Worm (Caenorhabditis elegans) whole organism, L2 larva: ENCODE measurements around the gene ced-9.
A peak's percentile ranks its signal among the peaks of the same experiment; 100 is the strongest.

Experiments used
- C34F6.9 ChIP-seq: fragments of 150-350 bp; optimal IDR thresholded peaks from 2 replicates; lab custom pipeline; 2014; ENCODE audit warnings: missing biosample characterization, missing genetic modification characterization
- F13H6.1 ChIP-seq: sonication (generic microtip); optimal IDR thresholded peaks from 2 replicates; lab custom pipeline; 2016; ENCODE audit warnings: missing genetic modification characterization, missing compliant biosample characterization
- Y55F3AM.14 ChIP-seq: fragments of 200-800 bp; sonication (Bioruptor generic); optimal IDR thresholded peaks from 2 replicates; lab custom pipeline; 2018; ENCODE audit warnings: mild to moderate bottlenecking, missing genetic modification characterization, missing compliant biosample characterization
- ZK546.5 ChIP-seq: sonication (generic microtip); optimal IDR thresholded peaks from 2 replicates; lab custom pipeline; 2017; ENCODE audit warnings: missing biosample characterization, missing genetic modification characterization
- alr-1 ChIP-seq: fragments of 150-350 bp; optimal IDR thresholded peaks from 2 replicates; lab custom pipeline; 2014; ENCODE audit warnings: missing biosample characterization, missing genetic modification characterization
- aly-2 ChIP-seq: fragments of 150-350 bp; optimal IDR thresholded peaks from 2 replicates; lab custom pipeline; 2014; ENCODE audit warnings: missing biosample characterization, missing genetic modification characterization
- ama-1 ChIP-seq: fragments of 150-350 bp; optimal IDR thresholded peaks from 2 replicates; lab custom pipeline; 2018; ENCODE audit warnings: inconsistent platforms
- blmp-1 ChIP-seq: sonication (generic microtip); optimal IDR thresholded peaks from 2 replicates; lab custom pipeline; 2017; ENCODE audit warnings: missing genetic modification characterization, mild to moderate bottlenecking, missing compliant biosample characterization, antibody characterized with exemption, moderate library complexity; ENCODE audit not compliant: insufficient read depth
- ceh-16 ChIP-seq: fragments of 150-350 bp; optimal IDR thresholded peaks from 2 replicates; lab custom pipeline; 2014; ENCODE audit warnings: missing biosample characterization, missing genetic modification characterization
- ceh-82 ChIP-seq: fragments of 150-350 bp; optimal IDR thresholded peaks from 2 replicates; lab custom pipeline; 2014; ENCODE audit warnings: missing biosample characterization, missing genetic modification characterization
- crh-2 ChIP-seq: sonication (generic microtip); optimal IDR thresholded peaks from 2 replicates; lab custom pipeline; 2017; ENCODE audit warnings: missing biosample characterization, missing genetic modification characterization
- dmd-4 ChIP-seq: sonication (generic microtip); optimal IDR thresholded peaks from 2 replicates; lab custom pipeline; 2017; ENCODE audit warnings: missing biosample characterization, missing genetic modification characterization
- egl-27 ChIP-seq: sonication (generic microtip); optimal IDR thresholded peaks from 3 replicates; lab custom pipeline; 2017; ENCODE audit warnings: missing biosample characterization, missing genetic modification reagents, missing genetic modification characterization
- elt-1 ChIP-seq: fragments of 150-350 bp; optimal IDR thresholded peaks from 2 replicates; lab custom pipeline; 2014; ENCODE audit warnings: missing biosample characterization, missing genetic modification characterization
- fos-1 ChIP-seq: fragments of 150-350 bp; optimal IDR thresholded peaks from 2 replicates; lab custom pipeline; 2014; ENCODE audit warnings: missing biosample characterization, missing genetic modification characterization
- gmeb-1 ChIP-seq: fragments of 150-350 bp; optimal IDR thresholded peaks from 2 replicates; lab custom pipeline; 2014; ENCODE audit warnings: missing biosample characterization, missing genetic modification characterization
- lin-11 ChIP-seq: fragments of 150-350 bp; sonication (generic microtip); optimal IDR thresholded peaks from 2 replicates; lab custom pipeline; 2014; ENCODE audit warnings: missing biosample characterization, missing genetic modification characterization, inconsistent platforms, mixed read lengths
- lin-13 ChIP-seq: fragments of 150-350 bp; optimal IDR thresholded peaks from 2 replicates; lab custom pipeline; 2014; ENCODE audit warnings: missing biosample characterization, missing genetic modification reagents, missing genetic modification characterization
- lin-39 ChIP-seq: fragments of 150-350 bp; optimal IDR thresholded peaks from 2 replicates; lab custom pipeline; 2014; ENCODE audit warnings: missing biosample characterization, missing genetic modification reagents, missing genetic modification characterization
- lsy-2 ChIP-seq, 2 experiments: fragments of 150-350 bp in 1 of 2; sonication (generic microtip) in 1 of 2; optimal IDR thresholded peaks; 2 replicates each; lab custom pipeline; 2014 to 2017; ENCODE audit warnings: missing biosample characterization in 2 of 2, missing genetic modification characterization in 2 of 2
- mab-5 ChIP-seq: fragments of 150-350 bp; optimal IDR thresholded peaks from 2 replicates; lab custom pipeline; 2014; ENCODE audit warnings: missing biosample characterization, missing genetic modification characterization
- mbf-1 ChIP-seq: sonication (generic microtip); optimal IDR thresholded peaks from 2 replicates; lab custom pipeline; 2017; ENCODE audit warnings: missing biosample characterization, missing genetic modification characterization
- mdl-1 ChIP-seq, 2 experiments: fragments of 150-350 bp in 1 of 2; sonication (generic microtip) in 1 of 2; optimal IDR thresholded peaks; 2 replicates each; lab custom pipeline; 2017; ENCODE audit warnings: missing biosample characterization in 2 of 2, missing genetic modification characterization in 2 of 2
- nhr-11 ChIP-seq: fragments of 150-350 bp; optimal IDR thresholded peaks from 2 replicates; lab custom pipeline; 2014; ENCODE audit warnings: missing biosample characterization, missing genetic modification characterization
- nhr-129 ChIP-seq: fragments of 150-350 bp; optimal IDR thresholded peaks from 2 replicates; lab custom pipeline; 2014; ENCODE audit warnings: missing biosample characterization, missing genetic modification characterization
- nhr-23 ChIP-seq: fragments of 150-350 bp; optimal IDR thresholded peaks from 2 replicates; lab custom pipeline; 2014; ENCODE audit warnings: missing biosample characterization, missing genetic modification reagents, missing genetic modification characterization
- nhr-237 ChIP-seq: fragments of 150-350 bp; optimal IDR thresholded peaks from 2 replicates; lab custom pipeline; 2014; ENCODE audit warnings: missing biosample characterization, missing genetic modification characterization
- nhr-6 ChIP-seq: fragments of 150-350 bp; optimal IDR thresholded peaks from 2 replicates; lab custom pipeline; 2014; ENCODE audit warnings: missing biosample characterization, missing genetic modification characterization
- peb-1 ChIP-seq: fragments of 150-350 bp; optimal IDR thresholded peaks from 2 replicates; lab custom pipeline; 2014; ENCODE audit warnings: missing biosample characterization, missing genetic modification characterization
- sem-4 ChIP-seq: fragments of 150-350 bp; optimal IDR thresholded peaks from 2 replicates; lab custom pipeline; 2014; ENCODE audit warnings: missing biosample characterization, missing genetic modification reagents, missing genetic modification characterization
- skn-1 ChIP-seq: sonication (generic microtip); optimal IDR thresholded peaks from 2 replicates; lab custom pipeline; 2017; ENCODE audit warnings: missing biosample characterization, missing genetic modification characterization
- sma-3 ChIP-seq: sonication (generic microtip); optimal IDR thresholded peaks from 2 replicates; lab custom pipeline; 2016; ENCODE audit warnings: missing genetic modification reagents, missing genetic modification characterization, missing compliant biosample characterization
- sma-9 ChIP-seq, 2 experiments: fragments of 150-350 bp in 1 of 2; sonication (generic microtip) in 1 of 2; optimal IDR thresholded peaks; 2 replicates each; lab custom pipeline; 2014 to 2016; ENCODE audit warnings: missing genetic modification characterization in 2 of 2, mild to moderate bottlenecking in 1 of 2, missing biosample characterization in 1 of 2, missing compliant biosample characterization in 1 of 2, missing genetic modification reagents in 1 of 2, moderate library complexity in 1 of 2
- unc-39 ChIP-seq: fragments of 150-350 bp; optimal IDR thresholded peaks from 2 replicates; lab custom pipeline; 2014; ENCODE audit warnings: missing biosample characterization, missing genetic modification characterization
- unc-55 ChIP-seq: fragments of 150-350 bp; sonication (generic microtip); optimal IDR thresholded peaks from 3 replicates; lab custom pipeline; 2014; ENCODE audit warnings: missing biosample characterization, missing genetic modification reagents, missing genetic modification characterization
- unc-62 ChIP-seq: fragments of 150-350 bp; optimal IDR thresholded peaks from 2 replicates; lab custom pipeline; 2014; ENCODE audit warnings: missing biosample characterization, missing genetic modification reagents, missing genetic modification characterization
- zag-1 ChIP-seq: fragments of 150-350 bp; optimal IDR thresholded peaks from 2 replicates; lab custom pipeline; 2014; ENCODE audit warnings: missing biosample characterization, missing genetic modification characterization
- ztf-1 ChIP-seq: fragments of 200-800 bp; sonication (Bioruptor generic); conservative IDR thresholded peaks from 2 replicates; pipeline ENCODE4 v1.3.6; 2022; ENCODE audit warnings: missing genetic modification characterization, missing compliant biosample characterization
- ztf-11 ChIP-seq: sonication (generic microtip); optimal IDR thresholded peaks from 2 replicates; lab custom pipeline; 2017; ENCODE audit warnings: missing biosample characterization, missing genetic modification characterization
- ztf-4 ChIP-seq: fragments of 150-350 bp; optimal IDR thresholded peaks from 2 replicates; lab custom pipeline; 2014; ENCODE audit warnings: missing biosample characterization, missing genetic modification characterization

ced-9 gene

DNA sequence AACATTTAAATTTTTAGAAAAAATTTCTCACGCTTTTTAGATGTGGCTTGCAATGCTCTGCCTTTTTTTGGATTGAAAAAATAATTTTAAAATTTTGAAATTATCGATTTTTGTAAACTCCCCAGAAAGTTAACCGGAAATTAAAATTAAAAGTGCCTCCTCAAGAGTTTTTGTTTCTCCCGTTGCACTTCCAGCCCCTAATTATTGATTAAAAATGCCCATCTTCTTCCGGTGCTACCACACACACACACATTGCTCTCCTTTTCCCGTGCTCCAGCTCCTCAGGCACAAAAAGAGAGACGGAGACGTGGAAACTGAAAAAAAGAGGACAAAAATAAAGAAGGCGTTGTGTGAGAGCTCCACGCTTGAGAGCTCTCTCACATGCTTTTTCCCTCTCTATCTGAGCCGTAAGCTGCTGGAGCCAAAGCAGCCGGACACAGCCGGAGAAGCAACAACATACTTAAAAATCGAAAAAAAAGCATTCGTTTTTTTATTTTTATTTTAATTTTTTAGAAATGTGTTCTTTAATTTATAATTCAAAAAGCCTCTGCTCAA, 32.5 kb downstream of the ced-9 start:
- TF ChIP-seq fos-1 (tag; lab: Kevin White, UChicago) (no peak), ama-1 (lab: Kevin White, UChicago) (no peak), nhr-129 (tag; lab: Kevin White, UChicago) (peak; percentile 18), unc-55 (peak; percentile 44), zag-1 (peak; percentile 10), C34F6.9 (peak; percentile 45), lsy-2 (tag; optimal IDR thresholded peaks at IDR 0.05; lab: Kevin White, UChicago) (peak in 1 of 2 experiments; percentile 24), sma-3 (no peak)
- TF ChIP-seq, all 48 proteins: peak for 5

DNA sequence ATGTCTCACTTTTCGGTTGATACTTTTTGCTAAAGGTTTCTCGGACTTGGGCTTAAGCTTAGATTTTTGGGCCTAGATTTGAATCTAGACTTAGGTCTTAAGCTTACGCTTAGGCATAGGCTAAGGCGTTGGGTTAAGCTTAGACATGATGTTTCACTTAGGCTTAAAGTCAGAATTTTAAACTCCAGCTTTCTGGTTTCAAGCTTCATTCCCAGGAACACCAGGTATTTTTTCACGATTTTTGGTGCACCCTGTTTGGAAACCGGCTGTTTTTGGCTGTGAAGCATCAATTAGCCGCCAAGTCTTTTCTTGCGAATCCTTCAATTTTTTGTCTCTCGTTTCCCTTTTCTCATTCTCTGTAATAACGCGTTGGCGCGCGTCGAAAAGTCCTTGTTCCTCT, 38.9 kb downstream of the ced-9 start:
- TF ChIP-seq ztf-1 (no peak), mdl-1 (tag; optimal IDR thresholded peaks at IDR 0.05; lab: Kevin White, UChicago) (no peak), ztf-11 (tag; lab: Kevin White, UChicago) (no peak), mab-5 (tag; lab: Kevin White, UChicago) (no peak), dmd-4 (tag; lab: Kevin White, UChicago) (no peak), lin-39 (tag; lab: Kevin White, UChicago) (no peak), crh-2 (tag; lab: Kevin White, UChicago) (no peak), lsy-2 (tag; optimal IDR thresholded peaks at IDR 0.05; lab: Kevin White, UChicago) (no peak), mbf-1 (no peak), sem-4 (no peak), nhr-6 (tag; lab: Kevin White, UChicago) (no peak), ceh-16 (tag; lab: Kevin White, UChicago) (no peak), zag-1 (no peak), egl-27 (tag; lab: Kevin White, UChicago) (no peak), nhr-11 (tag; lab: Kevin White, UChicago) (no peak), sma-9 (GFP tag; optimal IDR thresholded peaks at IDR 0.05; lab: Kevin White, UChicago) (no peak), sma-9 (tag; optimal IDR thresholded peaks at IDR 0.05; lab: Kevin White, UChicago) (no peak), aly-2 (tag; lab: Kevin White, UChicago) (no peak)
- TF ChIP-seq, all 48 proteins: peak for 0

- TF ChIP-seq crh-2 (tag; lab: Kevin White, UChicago) (peak; percentile 19), lin-11 (tag; lab: Kevin White, UChicago) (no peak), peb-1 (tag; lab: Kevin White, UChicago) (no peak), nhr-23 (tag; lab: Kevin White, UChicago) (no peak), fos-1 (tag; lab: Kevin White, UChicago) (peak; percentile 85)
Measured at ce11 chrIII:10376041-10376440, 41.1 kb downstream of the ced-9 start.

ce11 chrIII:10378899-10379298, 43.9 kb downstream of the ced-9 start:
- TF ChIP-seq sma-9 (GFP tag; optimal IDR thresholded peaks at IDR 0.05; lab: Kevin White, UChicago) = peak; percentile 1
- no peak for TF ChIP-seq sma-9 (tag; optimal IDR thresholded peaks at IDR 0.05; lab: Kevin White, UChicago)
- TF ChIP-seq egl-27 (tag; lab: Kevin White, UChicago) = no peak
- TF ChIP-seq fos-1 (tag; lab: Kevin White, UChicago) = peak; percentile 72

DNA sequence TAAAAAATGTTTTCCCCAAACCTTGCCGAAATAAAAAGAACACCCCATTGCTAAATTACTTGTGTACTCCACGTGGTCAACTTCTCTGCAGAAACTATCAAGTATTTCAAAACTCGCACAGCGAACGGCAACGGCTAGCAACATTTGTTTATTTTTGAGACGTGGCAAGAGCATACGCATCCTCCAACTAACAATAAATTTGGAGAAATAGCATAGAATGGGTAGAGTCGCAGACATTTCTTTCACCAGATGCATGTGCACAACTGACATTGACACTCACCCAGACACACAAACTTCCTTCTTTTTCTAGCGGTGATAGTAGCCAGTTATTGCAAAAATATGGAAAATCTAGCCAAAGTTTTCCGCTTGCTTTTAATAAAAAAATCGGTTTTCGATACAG, 44.7 kb downstream of the ced-9 start:
- no peak for TF ChIP-seq nhr-11 (tag; lab: Kevin White, UChicago)
- TF ChIP-seq aly-2 (tag; lab: Kevin White, UChicago) = no peak
- TF ChIP-seq sem-4 = no peak
- no peak for TF ChIP-seq ceh-82 (tag; lab: Kevin White, UChicago)
- TF ChIP-seq crh-2 (tag; lab: Kevin White, UChicago) = peak; percentile 82
- no peak for TF ChIP-seq lin-13 (GFP tag; lab: Kevin White, UChicago)
- peak; percentile 33 for TF ChIP-seq C34F6.9
- no peak for TF ChIP-seq unc-55
- no peak for TF ChIP-seq peb-1 (tag; lab: Kevin White, UChicago)
- TF ChIP-seq blmp-1 (tag; lab: Kevin White, UChicago) = no peak
- TF ChIP-seq skn-1 (tag; lab: Kevin White, UChicago) = no peak
- no peak for TF ChIP-seq unc-62
- no peak for TF ChIP-seq ama-1 (lab: Kevin White, UChicago)
- TF ChIP-seq lin-11 (tag; lab: Kevin White, UChicago) = no peak
- peak in 1 of 2 experiments; percentile 23 for TF ChIP-seq lsy-2 (tag; optimal IDR thresholded peaks at IDR 0.05; lab: Kevin White, UChicago)
- TF ChIP-seq unc-39 = no peak
- TF ChIP-seq mdl-1 (tag; optimal IDR thresholded peaks at IDR 0.05; lab: Kevin White, UChicago) = no peak
- TF ChIP-seq elt-1 (tag; lab: Kevin White, UChicago) = no peak
- no peak for TF ChIP-seq ztf-11 (tag; lab: Kevin White, UChicago)
- no peak for TF ChIP-seq ztf-4 (tag; lab: Kevin White, UChicago)
- no peak for TF ChIP-seq gmeb-1 (tag; lab: Kevin White, UChicago)
- no peak for TF ChIP-seq ZK546.5 (tag; lab: Kevin White, UChicago)
- TF ChIP-seq nhr-237 = no peak
- no peak for TF ChIP-seq sma-3
- TF ChIP-seq alr-1 = no peak
- no peak for TF ChIP-seq Y55F3AM.14 (GFP tag; lab: Kevin White, UChicago)
- peak; percentile 16 for TF ChIP-seq F13H6.1 (tag; lab: Kevin White, UChicago)
